Fruit fly (Drosophila melanogaster) whole organism, embryonic: ENCODE results near the gene CG5886.

Experiments
- B-H1 ChIP-seq: fragments of 200-800 bp; sonication (Bioruptor generic); IDR thresholded peaks from 3 replicates; pipeline ENCODE4 v1.3.6; 2022; ENCODE audit warnings: missing biosample characterization, missing genetic modification characterization
- Bdp1 ChIP-seq: fragments of 200-800 bp; sonication (Bioruptor generic); optimal IDR thresholded peaks from 3 replicates; lab custom pipeline; 2016; ENCODE audit warnings: missing biosample characterization, missing genetic modification characterization
- Bgb ChIP-seq: fragments of 200-800 bp; sonication (Bioruptor generic); IDR thresholded peaks from 2 replicates; pipeline ENCODE4 v1.3.6; 2022; ENCODE audit warnings: missing biosample characterization, missing genetic modification characterization; ENCODE audit not compliant: partially characterized antibody
- CG10274 ChIP-seq: fragments of 200-800 bp; sonication (Bioruptor generic); optimal IDR thresholded peaks from 3 replicates; lab custom pipeline; 2017; ENCODE audit warnings: missing biosample characterization, mild to moderate bottlenecking, missing genetic modification characterization
- CG12071 ChIP-seq: fragments of 200-800 bp; sonication (Bioruptor generic); optimal IDR thresholded peaks from 3 replicates; lab custom pipeline; 2018; ENCODE audit warnings: missing biosample characterization, mild to moderate bottlenecking, missing genetic modification characterization
- CG13624 ChIP-seq: fragments of 200-800 bp; sonication (Bioruptor generic); optimal IDR thresholded peaks from 2 replicates; lab custom pipeline; 2016; ENCODE audit warnings: missing biosample characterization, missing genetic modification characterization
- CG13894 ChIP-seq: fragments of 200-800 bp; sonication (Bioruptor generic); optimal IDR thresholded peaks from 3 replicates; lab custom pipeline; 2018; ENCODE audit warnings: missing biosample characterization, mild to moderate bottlenecking, missing genetic modification characterization, moderate library complexity
- CG15011 ChIP-seq: fragments of 200-800 bp; sonication (Bioruptor generic); optimal IDR thresholded peaks from 3 replicates; lab custom pipeline; 2018; ENCODE audit warnings: missing biosample characterization, mild to moderate bottlenecking, missing genetic modification characterization
- CG15601 ChIP-seq: fragments of 200-800 bp; sonication (Bioruptor generic); optimal IDR thresholded peaks from 3 replicates; lab custom pipeline; 2019; ENCODE audit warnings: missing biosample characterization, mild to moderate bottlenecking, missing genetic modification characterization, moderate library complexity
- CG16815 ChIP-seq: fragments of 200-800 bp; sonication (Bioruptor generic); optimal IDR thresholded peaks from 3 replicates; lab custom pipeline; 2017; ENCODE audit warnings: missing biosample characterization, mild to moderate bottlenecking, missing genetic modification characterization
- CG17328 ChIP-seq: fragments of 200-800 bp; sonication (Bioruptor generic); IDR thresholded peaks from 2 replicates; pipeline ENCODE4 v1.3.6; 2022; ENCODE audit warnings: missing biosample characterization, missing genetic modification characterization
- CG17361 ChIP-seq: fragments of 200-800 bp; sonication (Bioruptor generic); IDR thresholded peaks from 3 replicates; pipeline ENCODE4 v1.3.6; 2022; ENCODE audit warnings: missing biosample characterization, missing genetic modification characterization
- CG3065 ChIP-seq: fragments of 200-800 bp; sonication (Bioruptor generic); optimal IDR thresholded peaks from 2 replicates; lab custom pipeline; 2016; ENCODE audit warnings: missing biosample characterization, missing genetic modification characterization
- CG3847 ChIP-seq: fragments of 200-800 bp; sonication (Bioruptor generic); IDR thresholded peaks from 2 replicates; pipeline ENCODE4 v1.3.6; 2022; ENCODE audit warnings: missing biosample characterization, missing genetic modification characterization
- CG3995 ChIP-seq: fragments of 200-800 bp; sonication (Bioruptor generic); optimal IDR thresholded peaks from 3 replicates; lab custom pipeline; 2016; ENCODE audit warnings: missing biosample characterization, missing genetic modification characterization
- CG4730 ChIP-seq: fragments of 200-800 bp; sonication (Bioruptor generic); IDR thresholded peaks from 2 replicates; pipeline ENCODE4 v1.3.6; 2022; ENCODE audit warnings: missing biosample characterization, missing genetic modification characterization
- CG6765 ChIP-seq: fragments of 200-800 bp; sonication (Bioruptor generic); optimal IDR thresholded peaks from 3 replicates; lab custom pipeline; 2017; ENCODE audit warnings: missing biosample characterization, mild to moderate bottlenecking, missing genetic modification characterization
- CG7786 ChIP-seq: fragments of 200-800 bp; sonication (Bioruptor generic); optimal IDR thresholded peaks from 2 replicates; lab custom pipeline; 2016; ENCODE audit warnings: missing biosample characterization, missing genetic modification characterization
- CG7963 ChIP-seq: fragments of 200-800 bp; sonication (Bioruptor generic); IDR thresholded peaks from 3 replicates; pipeline ENCODE4 v1.3.6; 2022; ENCODE audit warnings: missing biosample characterization, missing genetic modification characterization; ENCODE audit not compliant: partially characterized antibody
- CG8281 ChIP-seq: fragments of 200-800 bp; sonication (Bioruptor generic); optimal IDR thresholded peaks from 2 replicates; lab custom pipeline; 2018; ENCODE audit warnings: missing biosample characterization, mild to moderate bottlenecking, missing genetic modification characterization, moderate library complexity
- CG9215 ChIP-seq: fragments of 200-800 bp; sonication (Bioruptor generic); IDR thresholded peaks from 2 replicates; pipeline ENCODE4 v1.3.6; 2022; ENCODE audit warnings: missing biosample characterization, missing genetic modification characterization
- ERR ChIP-seq: fragments of 200-800 bp; sonication (Bioruptor generic); optimal IDR thresholded peaks from 2 replicates; lab custom pipeline; 2016; ENCODE audit warnings: missing biosample characterization, missing genetic modification characterization
- H15 ChIP-seq: fragments of 200-800 bp; sonication (Bioruptor generic); IDR thresholded peaks from 3 replicates; pipeline ENCODE4 v1.3.6; 2022; ENCODE audit warnings: missing biosample characterization, missing genetic modification characterization
- Max ChIP-seq: fragments of 200-800 bp; sonication (Bioruptor generic); optimal IDR thresholded peaks from 2 replicates; lab custom pipeline; 2016; ENCODE audit warnings: missing biosample characterization, mild to moderate bottlenecking, missing genetic modification characterization
- az2 ChIP-seq: fragments of 200-800 bp; sonication (Bioruptor generic); optimal IDR thresholded peaks from 3 replicates; lab custom pipeline; 2016; ENCODE audit warnings: missing biosample characterization, missing genetic modification characterization
- cg ChIP-seq: fragments of 200-800 bp; sonication (Bioruptor generic); optimal IDR thresholded peaks from 3 replicates; lab custom pipeline; 2019; ENCODE audit warnings: missing biosample characterization, mild to moderate bottlenecking, missing genetic modification characterization, moderate library complexity
- chif ChIP-seq, 2 experiments: fragments of 200-800 bp; sonication (Bioruptor generic); optimal IDR thresholded peaks; 3 replicates each; lab custom pipeline; 2016; ENCODE audit warnings: missing biosample characterization in 2 of 2, missing genetic modification characterization in 2 of 2
- ems ChIP-seq: fragments of 200-800 bp; sonication (Bioruptor generic); optimal IDR thresholded peaks from 3 replicates; lab custom pipeline; 2016; ENCODE audit warnings: missing biosample characterization, missing genetic modification characterization
- en ChIP-seq: fragments of 200-800 bp; sonication (Bioruptor generic); optimal IDR thresholded peaks from 2 replicates; lab custom pipeline; 2016; ENCODE audit warnings: missing biosample characterization, missing genetic modification characterization
- ewg ChIP-seq: fragments of 200-800 bp; sonication (Bioruptor generic); optimal IDR thresholded peaks from 3 replicates; lab custom pipeline; 2017; ENCODE audit warnings: mild to moderate bottlenecking, missing biosample characterization, missing genetic modification reagents, missing genetic modification characterization
- exex ChIP-seq: fragments of 200-800 bp; sonication (Bioruptor generic); optimal IDR thresholded peaks from 4 replicates; lab custom pipeline; 2018; ENCODE audit warnings: missing biosample characterization, mild to moderate bottlenecking, missing genetic modification characterization, moderate library complexity
- fd96Cb ChIP-seq: fragments of 200-800 bp; sonication (Bioruptor generic); optimal IDR thresholded peaks from 2 replicates; lab custom pipeline; 2018; ENCODE audit warnings: missing biosample characterization, mild to moderate bottlenecking, missing genetic modification characterization, moderate library complexity
- fu2 ChIP-seq: fragments of 200-800 bp; sonication (Bioruptor generic); optimal IDR thresholded peaks from 2 replicates; lab custom pipeline; 2016; ENCODE audit warnings: missing biosample characterization, missing genetic modification characterization
- gem ChIP-seq: fragments of 200-800 bp; sonication (Bioruptor generic); optimal IDR thresholded peaks from 2 replicates; lab custom pipeline; 2019; ENCODE audit warnings: missing biosample characterization, mild to moderate bottlenecking, missing genetic modification characterization, moderate library complexity
- gro ChIP-seq: fragments of 200-800 bp; sonication (Bioruptor generic); optimal IDR thresholded peaks from 2 replicates; lab custom pipeline; 2016; ENCODE audit warnings: missing biosample characterization, missing genetic modification characterization
- gsb-n ChIP-seq: fragments of 200-800 bp; sonication (Bioruptor generic); optimal IDR thresholded peaks from 3 replicates; lab custom pipeline; 2018; ENCODE audit warnings: missing biosample characterization, mild to moderate bottlenecking, missing genetic modification characterization
- jigr1 ChIP-seq: fragments of 200-800 bp; sonication (Bioruptor generic); IDR thresholded peaks from 3 replicates; pipeline ENCODE4 v1.3.6; 2022; ENCODE audit warnings: missing biosample characterization, missing genetic modification characterization
- kah ChIP-seq: fragments of 200-800 bp; sonication (Bioruptor generic); optimal IDR thresholded peaks from 2 replicates; lab custom pipeline; 2018; ENCODE audit warnings: missing biosample characterization, mild to moderate bottlenecking, missing genetic modification characterization
- mld ChIP-seq: fragments of 200-800 bp; sonication (Bioruptor generic); IDR thresholded peaks from 3 replicates; pipeline ENCODE4 v1.3.6; 2022; ENCODE audit warnings: missing biosample characterization, missing genetic modification characterization; ENCODE audit not compliant: partially characterized antibody
- nerfin-2 ChIP-seq: fragments of 200-800 bp; sonication (Bioruptor generic); IDR thresholded peaks from 2 replicates; pipeline ENCODE4 v1.3.6; 2022; ENCODE audit warnings: missing biosample characterization, missing genetic modification characterization; ENCODE audit not compliant: partially characterized antibody
- nom ChIP-seq: fragments of 200-800 bp; sonication (Bioruptor generic); optimal IDR thresholded peaks from 2 replicates; lab custom pipeline; 2017; ENCODE audit warnings: missing biosample characterization, missing genetic modification characterization, mild to moderate bottlenecking, moderate library complexity, missing genetic modification reagents
- org-1 ChIP-seq: fragments of 200-800 bp; sonication (Bioruptor generic); optimal IDR thresholded peaks from 2 replicates; lab custom pipeline; 2017; ENCODE audit warnings: missing biosample characterization, missing genetic modification characterization
- p53 ChIP-seq: fragments of 200-800 bp; sonication (Bioruptor generic); optimal IDR thresholded peaks from 2 replicates; lab custom pipeline; 2016; ENCODE audit warnings: missing biosample characterization, missing genetic modification characterization
- ranshi ChIP-seq: fragments of 200-800 bp; sonication (Bioruptor generic); IDR thresholded peaks from 2 replicates; pipeline ENCODE4 v1.3.6; 2022; ENCODE audit warnings: missing biosample characterization, missing genetic modification characterization
- schlank ChIP-seq: fragments of 200-800 bp; sonication (Bioruptor generic); optimal IDR thresholded peaks from 2 replicates; lab custom pipeline; 2018; ENCODE audit warnings: missing biosample characterization, mild to moderate bottlenecking, missing genetic modification characterization
- sd ChIP-seq: fragments of 200-800 bp; sonication (Bioruptor generic); optimal IDR thresholded peaks from 3 replicates; lab custom pipeline; 2018; ENCODE audit warnings: missing biosample characterization, mild to moderate bottlenecking, missing genetic modification characterization, moderate library complexity
- slp2 ChIP-seq: fragments of 200-800 bp; sonication (Bioruptor generic); optimal IDR thresholded peaks from 2 replicates; lab custom pipeline; 2016; ENCODE audit warnings: missing biosample characterization, missing genetic modification characterization
- tap ChIP-seq: fragments of 200-800 bp; optimal IDR thresholded peaks from 3 replicates; lab custom pipeline; 2019; ENCODE audit warnings: missing biosample characterization, mild to moderate bottlenecking, missing genetic modification characterization, moderate library complexity
- tgo ChIP-seq: fragments of 200-800 bp; sonication (Bioruptor generic); IDR thresholded peaks from 3 replicates; pipeline ENCODE4 v1.3.6; 2022; ENCODE audit warnings: missing biosample characterization, missing genetic modification characterization
- vfl ChIP-seq: fragments of 200-800 bp; sonication (Bioruptor generic); optimal IDR thresholded peaks from 2 replicates; lab custom pipeline; 2016; ENCODE audit warnings: missing biosample characterization, missing genetic modification characterization
- zfh2 ChIP-seq: fragments of 200-800 bp; sonication (Bioruptor generic); optimal IDR thresholded peaks from 2 replicates; lab custom pipeline; 2016; ENCODE audit warnings: missing biosample characterization, missing genetic modification characterization

Gene CG5886

dm6 chr3R:25879324-25879766, 27.9 kb downstream of the CG5886 start (continued):
- TF ChIP-seq CG6765 (peak; percentile 35), CG15011 (peak; percentile 25), slp2 (peak; percentile 67), CG8281 (tag; lab: Kevin White, UChicago) (peak; percentile 43), ranshi (GFP tag; lab: Robert Waterston, UW) (peak; percentile 85; the same call in 1 of the 2 replicates), Bdp1 (GFP tag; lab: Kevin White, UChicago) (no peak), CG10274 (peak; percentile 12), CG13894 (tag; lab: Kevin White, UChicago) (peak; percentile 22), cg (GFP tag; lab: Kevin White, UChicago) (no peak), CG3995 (GFP tag; lab: Kevin White, UChicago) (no peak), B-H1 (GFP tag; lab: Robert Waterston, UW) (peak; percentile 76), CG17361 (peak; percentile 81), en (GFP tag; lab: Kevin White, UChicago) (no peak), org-1 (GFP tag; lab: Kevin White, UChicago) (peak; percentile 32), kah (GFP tag; lab: Kevin White, UChicago) (peak; percentile 36), gsb-n (tag; lab: Kevin White, UChicago) (no peak), p53 (GFP tag; lab: Kevin White, UChicago) (no peak), ERR (GFP tag; lab: Kevin White, UChicago) (peak; percentile 6), az2 (GFP tag; lab: Kevin White, UChicago) (peak; percentile 85), mld (GFP tag; lab: Robert Waterston, UW) (no peak), zfh2 (GFP tag; lab: Kevin White, UChicago) (peak; percentile 48), CG3065 (GFP tag; lab: Kevin White, UChicago) (peak; percentile 21), gem (peak; percentile 85), CG3847 (no peak; the same call in none of the 2 replicates), CG12071 (GFP tag; lab: Kevin White, UChicago) (peak; percentile 74), CG15601 (tag; lab: Kevin White, UChicago) (peak; percentile 67), schlank (tag; lab: Kevin White, UChicago) (no peak), nerfin-2 (no peak), exex (tag; lab: Kevin White, UChicago) (peak; percentile 36), CG4730 (GFP tag; lab: Robert Waterston, UW) (peak; percentile 74), ewg (GFP tag; lab: Kevin White, UChicago) (peak; percentile 66), CG16815 (GFP tag; lab: Kevin White, UChicago) (peak; percentile 28), tap (peak; percentile 81), CG9215 (GFP tag; lab: Robert Waterston, UW) (no peak; the same call in 1 of the 2 replicates), tgo (GFP tag; lab: Robert Waterston, UW) (peak; percentile 86), CG7963 (no peak), CG7786 (peak; percentile 71), nom (GFP tag; lab: Kevin White, UChicago) (no peak), CG17328 (peak; percentile 83), fu2 (peak; percentile 48), chif (GFP tag; optimal IDR thresholded peaks at IDR 0.05; lab: Kevin White, UChicago) (peak; percentile 48 to 77), CG13624 (GFP tag; lab: Kevin White, UChicago) (peak; percentile 71), vfl (GFP tag; lab: Kevin White, UChicago) (peak; percentile 36), sd (peak; percentile 41), jigr1 (GFP tag; lab: Robert Waterston, UW) (no peak), ems (peak; percentile 50), Max (GFP tag; lab: Kevin White, UChicago) (peak; percentile 69), Bgb (GFP tag; lab: Robert Waterston, UW) (no peak), fd96Cb (peak; percentile 84), H15 (no peak; the same call in 2 of the 3 replicates), gro (peak; percentile 34)
